Fruit fly (Drosophila melanogaster) Kc167 (cell line): Measurements from ENCODE around the gene sra.

Experiments used
- Myc ChIP-seq: fragments of >200 bp; optimal IDR thresholded peaks from 2 replicates; lab custom pipeline; 2017; ENCODE audit warnings: missing external identifiers
- Sin3A ChIP-seq: fragments of >200 bp; optimal IDR thresholded peaks from 2 replicates; lab custom pipeline; 2018; ENCODE audit warnings: missing external identifiers
- h ChIP-seq: fragments of >200 bp; optimal IDR thresholded peaks from 3 replicates; lab custom pipeline; 2018; ENCODE audit warnings: missing external identifiers
- insv ChIP-seq: fragments of >200 bp; optimal IDR thresholded peaks from 3 replicates; lab custom pipeline; 2018; ENCODE audit warnings: missing external identifiers
- psq ChIP-seq: fragments of >200 bp; optimal IDR thresholded peaks from 2 replicates; lab custom pipeline; 2017; ENCODE audit warnings: missing external identifiers
- ttk ChIP-seq: sonication (Bioruptor generic); optimal IDR thresholded peaks from 2 replicates; lab custom pipeline; 2017; ENCODE audit warnings: missing external identifiers

- TF ChIP-seq Sin3A (lab: Kevin White, UChicago) (no peak), insv (no peak), h (lab: Kevin White, UChicago) (no peak), psq (lab: Kevin White, UChicago) (no peak), ttk (no peak), Myc (no peak)
Measured at dm6 chr3R:16210808-16211578, 24.2 kb downstream of the sra start.
